Fruit fly (Drosophila melanogaster) whole organism, embryonic: ENCODE data around the gene Trs20.
A peak's percentile ranks its signal among the peaks of the same experiment; 100 is the strongest.

Experiments used
- Atf6 ChIP-seq: fragments of 200-800 bp; sonication (Bioruptor generic); IDR thresholded peaks from 2 replicates; pipeline ENCODE4 v1.3.6; 2022; ENCODE audit warnings: missing biosample characterization, missing genetic modification characterization
- Bgb ChIP-seq: fragments of 200-800 bp; sonication (Bioruptor generic); IDR thresholded peaks from 2 replicates; pipeline ENCODE4 v1.3.6; 2022; ENCODE audit warnings: missing biosample characterization, missing genetic modification characterization; ENCODE audit not compliant: partially characterized antibody
- Bteb2 ChIP-seq: fragments of 200-800 bp; sonication (Bioruptor generic); optimal IDR thresholded peaks from 2 replicates; lab custom pipeline; 2016; ENCODE audit warnings: missing biosample characterization, missing genetic modification characterization
- CG10267 ChIP-seq: fragments of 200-800 bp; sonication (Bioruptor generic); optimal IDR thresholded peaks from 2 replicates; lab custom pipeline; 2018; ENCODE audit warnings: missing biosample characterization, mild to moderate bottlenecking, missing genetic modification characterization, moderate library complexity
- CG10654 ChIP-seq: fragments of 200-800 bp; sonication (Bioruptor generic); optimal IDR thresholded peaks from 2 replicates; lab custom pipeline; 2016; ENCODE audit warnings: missing biosample characterization, missing genetic modification characterization
- CG12155 ChIP-seq: fragments of 200-800 bp; sonication (Bioruptor generic); optimal IDR thresholded peaks from 3 replicates; lab custom pipeline; 2016; ENCODE audit warnings: missing biosample characterization, missing genetic modification characterization
- CG13287 ChIP-seq: fragments of 200-800 bp; sonication (Bioruptor generic); IDR thresholded peaks from 2 replicates; pipeline ENCODE4 v1.3.6; 2022; ENCODE audit warnings: missing biosample characterization, missing genetic modification characterization; ENCODE audit not compliant: partially characterized antibody
- CG17802 ChIP-seq: fragments of 200-800 bp; sonication (Bioruptor generic); optimal IDR thresholded peaks from 2 replicates; lab custom pipeline; 2018; ENCODE audit warnings: missing biosample characterization, mild to moderate bottlenecking, missing genetic modification characterization, moderate library complexity
- CG1792 ChIP-seq: fragments of 200-800 bp; sonication (Bioruptor generic); optimal IDR thresholded peaks from 2 replicates; lab custom pipeline; 2016; ENCODE audit warnings: missing biosample characterization, missing genetic modification characterization
- CG31365 ChIP-seq: fragments of 200-800 bp; sonication (Bioruptor generic); optimal IDR thresholded peaks from 2 replicates; lab custom pipeline; 2018; ENCODE audit warnings: missing biosample characterization, mild to moderate bottlenecking, missing genetic modification characterization
- CG32767 ChIP-seq: fragments of 200-800 bp; sonication (Bioruptor generic); IDR thresholded peaks from 2 replicates; pipeline ENCODE4 v1.3.6; 2022; ENCODE audit warnings: missing biosample characterization, missing genetic modification characterization
- CG4820 ChIP-seq: fragments of 200-800 bp; sonication (Bioruptor generic); optimal IDR thresholded peaks from 3 replicates; lab custom pipeline; 2016; ENCODE audit warnings: missing biosample characterization, missing genetic modification characterization
- CG7745 ChIP-seq: fragments of 200-800 bp; sonication (Bioruptor generic); optimal IDR thresholded peaks from 2 replicates; lab custom pipeline; 2018; ENCODE audit warnings: missing biosample characterization, mild to moderate bottlenecking, missing genetic modification characterization, moderate library complexity
- CG8944 ChIP-seq: fragments of 200-800 bp; sonication (Bioruptor generic); optimal IDR thresholded peaks from 3 replicates; lab custom pipeline; 2016; ENCODE audit warnings: missing biosample characterization, missing genetic modification characterization
- CG9215 ChIP-seq: fragments of 200-800 bp; sonication (Bioruptor generic); IDR thresholded peaks from 2 replicates; pipeline ENCODE4 v1.3.6; 2022; ENCODE audit warnings: missing biosample characterization, missing genetic modification characterization
- Dad ChIP-seq: fragments of 200-800 bp; sonication (Bioruptor generic); optimal IDR thresholded peaks from 3 replicates; lab custom pipeline; 2016; ENCODE audit warnings: missing biosample characterization, missing genetic modification characterization
- Deaf1 ChIP-seq: fragments of 200-800 bp; optimal IDR thresholded peaks from 3 replicates; lab custom pipeline; 2019; ENCODE audit warnings: missing biosample characterization, mild to moderate bottlenecking, missing genetic modification characterization, moderate library complexity
- Dll ChIP-seq: fragments of 200-800 bp; sonication (Bioruptor generic); IDR thresholded peaks from 4 replicates; pipeline ENCODE4 v1.3.6; 2022; ENCODE audit warnings: missing biosample characterization, missing genetic modification characterization; ENCODE audit not compliant: partially characterized antibody
- H15 ChIP-seq: fragments of 200-800 bp; sonication (Bioruptor generic); IDR thresholded peaks from 3 replicates; pipeline ENCODE4 v1.3.6; 2022; ENCODE audit warnings: missing biosample characterization, missing genetic modification characterization
- Hr78 ChIP-seq, 2 experiments: fragments of 200-800 bp in 1 of 2; fragments of >200 bp in 1 of 2; sonication (Bioruptor generic) in 1 of 2; optimal IDR thresholded peaks; 2 replicates each; lab custom pipeline; 2017 to 2019; ENCODE audit warnings: missing biosample characterization in 2 of 2, missing genetic modification characterization in 2 of 2, mild to moderate bottlenecking in 1 of 2, moderate library complexity in 1 of 2
- Mad ChIP-seq: fragments of 200-800 bp; sonication (Bioruptor generic); optimal IDR thresholded peaks from 2 replicates; lab custom pipeline; 2016; ENCODE audit warnings: missing biosample characterization, missing genetic modification characterization
- NK7.1 ChIP-seq: fragments of 200-800 bp; sonication (Bioruptor generic); optimal IDR thresholded peaks from 3 replicates; lab custom pipeline; 2016; ENCODE audit warnings: missing biosample characterization, missing genetic modification characterization
- Pdp1 ChIP-seq, 2 experiments: fragments of 200-800 bp; sonication (Bioruptor generic); optimal IDR thresholded peaks; 3 replicates each; lab custom pipeline; 2016; ENCODE audit warnings: missing biosample characterization in 2 of 2, missing genetic modification characterization in 2 of 2, mild to moderate bottlenecking in 1 of 2, moderate library complexity in 1 of 2
- Sox100B ChIP-seq: fragments of 200-800 bp; sonication (Bioruptor generic); optimal IDR thresholded peaks from 3 replicates; lab custom pipeline; 2018; ENCODE audit warnings: missing biosample characterization, mild to moderate bottlenecking, missing genetic modification characterization
- Sox102F ChIP-seq: fragments of 200-800 bp; sonication (Bioruptor generic); optimal IDR thresholded peaks from 2 replicates; lab custom pipeline; 2018; ENCODE audit warnings: missing biosample characterization, mild to moderate bottlenecking, missing genetic modification characterization, moderate library complexity
- Tbp ChIP-seq: fragments of >200 bp; optimal IDR thresholded peaks from 2 replicates; lab custom pipeline; 2018; ENCODE audit warnings: missing biosample characterization, missing genetic modification characterization
- Usf ChIP-seq: fragments of 200-800 bp; sonication (Bioruptor generic); optimal IDR thresholded peaks from 2 replicates; lab custom pipeline; 2017; ENCODE audit warnings: missing genotype, missing biosample characterization, missing genetic modification characterization
- ab ChIP-seq: fragments of 200-800 bp; sonication (Bioruptor generic); optimal IDR thresholded peaks from 2 replicates; lab custom pipeline; 2016; ENCODE audit warnings: missing biosample characterization, missing genetic modification characterization
- ap ChIP-seq: fragments of 200-800 bp; sonication (Bioruptor generic); IDR thresholded peaks from 2 replicates; pipeline ENCODE4 v1.3.6; 2022; ENCODE audit warnings: missing biosample characterization, missing genetic modification characterization
- bab2 ChIP-seq: fragments of 200-800 bp; sonication (Bioruptor generic); optimal IDR thresholded peaks from 2 replicates; lab custom pipeline; 2016; ENCODE audit warnings: missing biosample characterization, missing genetic modification characterization
- chinmo ChIP-seq: fragments of 200-800 bp; sonication (Bioruptor generic); IDR thresholded peaks from 4 replicates; pipeline ENCODE4 v1.3.6; 2022; ENCODE audit warnings: missing biosample characterization, missing genetic modification characterization; ENCODE audit not compliant: partially characterized antibody
- corto ChIP-seq: fragments of 200-800 bp; sonication (Bioruptor generic); optimal IDR thresholded peaks from 2 replicates; lab custom pipeline; 2016; ENCODE audit warnings: missing biosample characterization, mild to moderate bottlenecking, missing genetic modification characterization, moderate library complexity
- dimm ChIP-seq: fragments of 200-800 bp; sonication (Bioruptor generic); IDR thresholded peaks from 2 replicates; pipeline ENCODE4 v1.3.6; 2022; ENCODE audit warnings: missing biosample characterization, missing genetic modification characterization
- dysf ChIP-seq: fragments of 200-800 bp; sonication (Bioruptor generic); IDR thresholded peaks from 3 replicates; pipeline ENCODE4 v1.3.6; 2022; ENCODE audit warnings: missing biosample characterization, missing genetic modification characterization
- eyg ChIP-seq: fragments of 200-800 bp; sonication (Bioruptor generic); optimal IDR thresholded peaks from 3 replicates; lab custom pipeline; 2016; ENCODE audit warnings: missing biosample characterization, missing genetic modification characterization
- fd3F ChIP-seq: fragments of 200-800 bp; sonication (Bioruptor generic); optimal IDR thresholded peaks from 2 replicates; lab custom pipeline; 2018; ENCODE audit warnings: missing biosample characterization, mild to moderate bottlenecking, missing genetic modification characterization, moderate library complexity
- fd64A ChIP-seq: fragments of 200-800 bp; sonication (Bioruptor generic); optimal IDR thresholded peaks from 3 replicates; lab custom pipeline; 2018; ENCODE audit warnings: missing biosample characterization, mild to moderate bottlenecking, missing genetic modification characterization
- gfzf ChIP-seq: fragments of 200-800 bp; sonication (Bioruptor generic); optimal IDR thresholded peaks from 2 replicates; lab custom pipeline; 2016; ENCODE audit warnings: missing biosample characterization, mild to moderate bottlenecking, missing genetic modification characterization, moderate library complexity
- h ChIP-seq: fragments of >200 bp; optimal IDR thresholded peaks from 2 replicates; lab custom pipeline; 2017
- ind ChIP-seq: fragments of 200-800 bp; sonication (Bioruptor generic); optimal IDR thresholded peaks from 3 replicates; lab custom pipeline; 2016; ENCODE audit warnings: missing biosample characterization, missing genetic modification characterization
- jigr1 ChIP-seq: fragments of 200-800 bp; sonication (Bioruptor generic); IDR thresholded peaks from 3 replicates; pipeline ENCODE4 v1.3.6; 2022; ENCODE audit warnings: missing biosample characterization, missing genetic modification characterization
- run ChIP-seq: fragments of 200-800 bp; sonication (Bioruptor generic); optimal IDR thresholded peaks from 3 replicates; lab custom pipeline; 2018; ENCODE audit warnings: missing biosample characterization, mild to moderate bottlenecking, missing genetic modification characterization
- sens-2 ChIP-seq: fragments of 200-800 bp; sonication (Bioruptor generic); IDR thresholded peaks from 2 replicates; pipeline ENCODE4 v1.3.6; 2022; ENCODE audit warnings: missing biosample characterization, missing genetic modification characterization
- shn ChIP-seq: fragments of 200-800 bp; sonication (Bioruptor generic); optimal IDR thresholded peaks from 3 replicates; lab custom pipeline; 2016; ENCODE audit warnings: missing biosample characterization, missing genetic modification characterization
- sr ChIP-seq: fragments of 200-800 bp; sonication (Bioruptor generic); IDR thresholded peaks from 3 replicates; pipeline ENCODE4 v1.3.6; 2022; ENCODE audit warnings: missing biosample characterization, missing genetic modification characterization
- stc ChIP-seq: fragments of 200-800 bp; sonication (Bioruptor generic); IDR thresholded peaks from 2 replicates; pipeline ENCODE4 v1.3.6; 2022; ENCODE audit warnings: missing biosample characterization, missing genetic modification characterization
- stwl ChIP-seq: fragments of 200-800 bp; sonication (Bioruptor generic); optimal IDR thresholded peaks from 3 replicates; lab custom pipeline; 2018; ENCODE audit warnings: missing biosample characterization, mild to moderate bottlenecking, missing genetic modification characterization, moderate library complexity
- tll ChIP-seq, 2 experiments: fragments of 200-800 bp in 1 of 2; fragments of >200 bp in 1 of 2; sonication (Bioruptor generic) in 1 of 2; optimal IDR thresholded peaks; 2 replicates each; lab custom pipeline; 2017 to 2019; ENCODE audit warnings: missing biosample characterization in 2 of 2, missing genetic modification characterization in 2 of 2, mild to moderate bottlenecking in 1 of 2, moderate library complexity in 1 of 2
- tna ChIP-seq: fragments of 200-800 bp; sonication (Bioruptor generic); IDR thresholded peaks from 2 replicates; pipeline ENCODE4 v1.3.6; 2022; ENCODE audit warnings: missing biosample characterization, missing genetic modification characterization; ENCODE audit not compliant: partially characterized antibody
- toy ChIP-seq: fragments of 200-800 bp; sonication (Bioruptor generic); IDR thresholded peaks from 2 replicates; pipeline ENCODE4 v1.3.6; 2022; ENCODE audit warnings: missing biosample characterization, missing genetic modification characterization
- zfh2 ChIP-seq: fragments of 200-800 bp; sonication (Bioruptor generic); optimal IDR thresholded peaks from 2 replicates; lab custom pipeline; 2016; ENCODE audit warnings: missing biosample characterization, missing genetic modification characterization

Gene Trs20

dm6 chr3L:16105528-16105927, 25.9 kb downstream of the Trs20 start, which contains the start of the genes IntS9 and CG43295 (continued):
- TF ChIP-seq ind (GFP tag; lab: Kevin White, UChicago) (peak; percentile 89), fd3F (GFP tag; lab: Kevin White, UChicago) (peak; percentile 58), Tbp (GFP tag; lab: Kevin White, UChicago) (no peak), fd64A (GFP tag; lab: Kevin White, UChicago) (peak; percentile 46), NK7.1 (peak; percentile 62), stwl (tag; lab: Kevin White, UChicago) (peak; percentile 56), CG1792 (peak; percentile 69), Sox102F (GFP tag; lab: Kevin White, UChicago) (peak; percentile 84), Dad (GFP tag; lab: Kevin White, UChicago) (peak; percentile 76), CG10267 (tag; lab: Kevin White, UChicago) (peak; percentile 70), Atf6 (GFP tag; lab: Robert Waterston, UW) (peak; percentile 82), CG13287 (GFP tag; lab: Robert Waterston, UW) (peak; percentile 66), CG32767 (GFP tag; lab: Robert Waterston, UW) (peak; percentile 81), CG4820 (GFP tag; lab: Kevin White, UChicago) (peak; percentile 85), CG12155 (peak; percentile 81), CG10654 (GFP tag; lab: Kevin White, UChicago) (peak; percentile 89), corto (GFP tag; lab: Kevin White, UChicago) (peak; percentile 69), Mad (GFP tag; lab: Kevin White, UChicago) (peak; percentile 86), tll (GFP tag; optimal IDR thresholded peaks at IDR 0.05; lab: Kevin White, UChicago) (no peak), CG9215 (GFP tag; lab: Robert Waterston, UW) (peak; percentile 69), Bteb2 (GFP tag; lab: Kevin White, UChicago) (peak; percentile 80), eyg (peak; percentile 46), h (lab: Kevin White, UChicago) (no peak), ap (peak; percentile 79), toy (no peak), chinmo (0 out of 4 replicates have a peak, but pooled peaks have one; percentile 32), H15 (GFP tag; lab: Robert Waterston, UW) (peak; percentile 78), tna (GFP tag; lab: Robert Waterston, UW) (no peak), CG31365 (tag; lab: Kevin White, UChicago) (peak; percentile 36), stc (peak; percentile 82), sr (GFP tag; lab: Robert Waterston, UW) (no peak; the same call in 2 of the 3 replicates), CG8944 (GFP tag; lab: Kevin White, UChicago) (peak; percentile 86), CG7745 (tag; lab: Kevin White, UChicago) (no peak), dimm (GFP tag; lab: Robert Waterston, UW) (0 out of 2 replicates have a peak, but pooled peaks have one; percentile 19), Usf (GFP tag; lab: Kevin White, UChicago) (peak; percentile 64), Dll (GFP tag; lab: Robert Waterston, UW) (0 out of 4 replicates have a peak, but pooled peaks have one; percentile 25), Sox100B (no peak), shn (GFP tag; lab: Kevin White, UChicago) (peak; percentile 88), jigr1 (GFP tag; lab: Robert Waterston, UW) (peak; percentile 56; the same call in 2 of the 3 replicates), Pdp1 (GFP tag; optimal IDR thresholded peaks at IDR 0.05; lab: Kevin White, UChicago) (peak; percentile 85), CG17802 (tag; lab: Kevin White, UChicago) (peak; percentile 64), Hr78 (GFP tag; optimal IDR thresholded peaks at IDR 0.05; lab: Kevin White, UChicago) (no peak), dysf (GFP tag; lab: Robert Waterston, UW) (peak; percentile 73), run (no peak), ab (GFP tag; lab: Kevin White, UChicago) (peak; percentile 75), bab2 (GFP tag; lab: Kevin White, UChicago) (peak; percentile 86), Deaf1 (tag; lab: Kevin White, UChicago) (no peak), zfh2 (GFP tag; lab: Kevin White, UChicago) (peak; percentile 91), Bgb (GFP tag; lab: Robert Waterston, UW) (no peak), sens-2 (GFP tag; lab: Robert Waterston, UW) (peak; percentile 77; the same call in 1 of the 2 replicates), gfzf (GFP tag; lab: Kevin White, UChicago) (peak; percentile 6)
